Worm (Caenorhabditis elegans): ENCODE results near the gene F53F1.4.

ce11 chrV:13457858-13458257 lies 47.0 kb downstream of the F53F1.4 start, which contains the start of gene F25H9.2:
- TF ChIP-seq ceh-83 (GFP tag; optimal IDR thresholded peaks at IDR 0.05) (no peak), nhr-28 (tag; optimal IDR thresholded peaks at IDR 0.05) (no peak), ztf-11 (tag; optimal IDR thresholded peaks at IDR 0.05) (no peak), nhr-12 (tag; optimal IDR thresholded peaks at IDR 0.05) (no peak), blmp-1 (tag; optimal IDR thresholded peaks at IDR 0.05) (no peak), nhr-76 (tag; optimal IDR thresholded peaks at IDR 0.05) (no peak), zip-8 (tag; optimal IDR thresholded peaks at IDR 0.05) (no peak), lsy-2 (tag; optimal IDR thresholded peaks at IDR 0.05) (no peak)
